Fruit fly (Drosophila melanogaster) whole organism, pupa: ENCODE results near the gene Tbca.

Source experiments
- CG10348 ChIP-seq: fragments of 200-800 bp; sonication (Bioruptor generic); IDR thresholded peaks from 2 replicates; pipeline ENCODE4 v1.3.6; 2022; ENCODE audit warnings: missing biosample characterization, missing genetic modification characterization
- CG12605 ChIP-seq: fragments of 200-800 bp; sonication (Bioruptor generic); IDR thresholded peaks from 2 replicates; pipeline ENCODE4 v1.3.6; 2022; ENCODE audit warnings: missing biosample characterization, missing genetic modification characterization
- CG13204 ChIP-seq: fragments of 200-800 bp; sonication (Bioruptor generic); optimal IDR thresholded peaks from 2 replicates; lab custom pipeline; 2018; ENCODE audit warnings: missing biosample characterization, mild to moderate bottlenecking, missing genetic modification characterization, moderate library complexity
- CG14655 ChIP-seq: fragments of 200-800 bp; sonication (Bioruptor generic); optimal IDR thresholded peaks from 3 replicates; lab custom pipeline; 2017; ENCODE audit warnings: mild to moderate bottlenecking, missing biosample characterization, missing genetic modification reagents, missing genetic modification characterization
- CG15710 ChIP-seq: fragments of 200-800 bp; sonication (Bioruptor generic); optimal IDR thresholded peaks from 2 replicates; lab custom pipeline; 2018; ENCODE audit warnings: missing biosample characterization, mild to moderate bottlenecking, missing genetic modification characterization, moderate library complexity
- CG17806 ChIP-seq: fragments of 200-800 bp; sonication (Bioruptor generic); optimal IDR thresholded peaks from 2 replicates; lab custom pipeline; 2018; ENCODE audit warnings: missing biosample characterization, mild to moderate bottlenecking, missing genetic modification characterization, moderate library complexity
- CG32121 ChIP-seq: fragments of 200-800 bp; sonication (Bioruptor generic); IDR thresholded peaks from 2 replicates; pipeline ENCODE4 v1.3.6; 2022; ENCODE audit warnings: missing biosample characterization, missing genetic modification characterization
- CG34367 ChIP-seq: fragments of 200-800 bp; sonication (Bioruptor generic); optimal IDR thresholded peaks from 2 replicates; lab custom pipeline; 2018; ENCODE audit warnings: missing biosample characterization, mild to moderate bottlenecking, missing genetic modification characterization
- CG4496 ChIP-seq: fragments of 200-800 bp; sonication (Bioruptor generic); IDR thresholded peaks from 3 replicates; pipeline ENCODE4 v1.3.6; 2022; ENCODE audit warnings: missing biosample characterization, missing genetic modification characterization
- CG8159 ChIP-seq: fragments of 200-800 bp; sonication (Bioruptor generic); optimal IDR thresholded peaks from 3 replicates; lab custom pipeline; 2018; ENCODE audit warnings: missing biosample characterization, mild to moderate bottlenecking, missing genetic modification characterization, moderate library complexity
- CG8301 ChIP-seq: fragments of 200-800 bp; sonication (Bioruptor generic); optimal IDR thresholded peaks from 2 replicates; lab custom pipeline; 2018; ENCODE audit warnings: missing biosample characterization, mild to moderate bottlenecking, missing genetic modification characterization
- CG9948 ChIP-seq: fragments of 200-800 bp; sonication (Bioruptor generic); optimal IDR thresholded peaks from 2 replicates; lab custom pipeline; 2018; ENCODE audit warnings: missing biosample characterization, mild to moderate bottlenecking, missing genetic modification characterization, moderate library complexity
- D1 ChIP-seq: fragments of 200-800 bp; sonication (Bioruptor generic); optimal IDR thresholded peaks from 2 replicates; lab custom pipeline; 2018; ENCODE audit warnings: missing biosample characterization, mild to moderate bottlenecking, missing genetic modification characterization, moderate library complexity
- EcR ChIP-seq: fragments of 200-800 bp; sonication (Bioruptor generic); optimal IDR thresholded peaks from 3 replicates; lab custom pipeline; 2019; ENCODE audit warnings: missing biosample characterization, missing genetic modification characterization, mild to moderate bottlenecking, moderate library complexity, missing genetic modification reagents
- Ets98B ChIP-seq: fragments of 200-800 bp; sonication (Bioruptor generic); IDR thresholded peaks from 2 replicates; pipeline ENCODE4 v1.3.6; 2022; ENCODE audit warnings: missing biosample characterization, missing genetic modification characterization
- Pif1A ChIP-seq: fragments of 200-800 bp; sonication (Bioruptor generic); optimal IDR thresholded peaks from 3 replicates; lab custom pipeline; 2016; ENCODE audit warnings: missing biosample characterization, missing genetic modification characterization
- Pif1B ChIP-seq: fragments of 200-800 bp; sonication (Bioruptor generic); optimal IDR thresholded peaks from 3 replicates; lab custom pipeline; 2016; ENCODE audit warnings: missing biosample characterization, missing genetic modification characterization
- Snoo ChIP-seq: fragments of 200-800 bp; sonication (Bioruptor generic); optimal IDR thresholded peaks from 3 replicates; lab custom pipeline; 2017; ENCODE audit warnings: missing biosample characterization, mild to moderate bottlenecking, missing genetic modification characterization, inconsistent platforms
- fd96Ca ChIP-seq: fragments of 200-800 bp; sonication (Bioruptor generic); IDR thresholded peaks from 3 replicates; pipeline ENCODE4 v1.3.6; 2022; ENCODE audit warnings: missing biosample characterization, missing genetic modification characterization
- gl ChIP-seq: fragments of 200-800 bp; sonication (Bioruptor generic); optimal IDR thresholded peaks from 2 replicates; lab custom pipeline; 2018; ENCODE audit warnings: missing biosample characterization, mild to moderate bottlenecking, missing genetic modification characterization
- rn ChIP-seq: fragments of 200-800 bp; sonication (Bioruptor generic); IDR thresholded peaks from 2 replicates; pipeline ENCODE4 v1.3.6; 2022; ENCODE audit warnings: missing biosample characterization, missing genetic modification characterization

Gene Tbca

DNA sequence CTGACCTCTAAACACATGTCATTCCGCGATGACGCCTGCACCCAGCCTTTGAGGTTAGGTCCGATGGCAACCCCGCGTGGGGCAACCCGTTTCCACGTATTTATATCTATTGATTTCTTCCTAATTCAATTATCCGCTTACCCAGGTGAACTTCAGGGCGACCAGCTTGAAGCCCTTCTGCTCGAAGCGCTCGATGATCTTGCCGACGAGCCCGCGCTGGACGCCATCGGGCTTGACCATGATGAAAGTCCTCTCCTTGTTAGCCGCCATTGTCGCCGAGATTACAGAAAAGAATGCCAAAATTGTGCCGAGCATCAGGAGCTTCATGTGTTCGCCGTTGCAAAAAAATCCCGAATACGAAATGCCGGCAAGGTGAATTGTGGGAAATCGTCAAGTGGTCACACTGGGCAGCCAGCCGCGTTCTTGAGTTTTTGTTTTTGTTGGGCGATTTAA, 2.4 kb downstream of the Tbca start, which contains the start of gene awd:
Gene awd, minus strand, starts transcription at position 449 of the 453 bp plus-strand sequence.
- TF ChIP-seq CG13204 (no peak), CG34367 (no peak), Pif1B (GFP tag; lab: Kevin White, UChicago) (peak; percentile 26), CG17806 (tag; lab: Kevin White, UChicago) (no peak), CG9948 (tag; lab: Kevin White, UChicago) (no peak), CG8301 (tag; lab: Kevin White, UChicago) (peak; percentile 9), CG14655 (GFP tag; lab: Kevin White, UChicago) (no peak), Pif1A (no peak), Snoo (tag; lab: Kevin White, UChicago) (peak; percentile 33), D1 (tag; lab: Kevin White, UChicago) (no peak), CG10348 (GFP tag; lab: Robert Waterston, UW) (no peak), CG4496 (GFP tag; lab: Robert Waterston, UW) (no peak), Ets98B (GFP tag; lab: Robert Waterston, UW) (no peak), CG15710 (peak; percentile 5), rn (no peak), fd96Ca (0 out of 3 replicates have a peak, but pooled peaks have one; percentile 36), CG32121 (GFP tag; lab: Robert Waterston, UW) (no peak), CG8159 (tag; lab: Kevin White, UChicago) (no peak), CG12605 (GFP tag; lab: Robert Waterston, UW) (no peak; the same call in 1 of the 2 replicates), EcR (GFP tag; lab: Kevin White, UChicago) (peak; percentile 62), gl (no peak)

DNA sequence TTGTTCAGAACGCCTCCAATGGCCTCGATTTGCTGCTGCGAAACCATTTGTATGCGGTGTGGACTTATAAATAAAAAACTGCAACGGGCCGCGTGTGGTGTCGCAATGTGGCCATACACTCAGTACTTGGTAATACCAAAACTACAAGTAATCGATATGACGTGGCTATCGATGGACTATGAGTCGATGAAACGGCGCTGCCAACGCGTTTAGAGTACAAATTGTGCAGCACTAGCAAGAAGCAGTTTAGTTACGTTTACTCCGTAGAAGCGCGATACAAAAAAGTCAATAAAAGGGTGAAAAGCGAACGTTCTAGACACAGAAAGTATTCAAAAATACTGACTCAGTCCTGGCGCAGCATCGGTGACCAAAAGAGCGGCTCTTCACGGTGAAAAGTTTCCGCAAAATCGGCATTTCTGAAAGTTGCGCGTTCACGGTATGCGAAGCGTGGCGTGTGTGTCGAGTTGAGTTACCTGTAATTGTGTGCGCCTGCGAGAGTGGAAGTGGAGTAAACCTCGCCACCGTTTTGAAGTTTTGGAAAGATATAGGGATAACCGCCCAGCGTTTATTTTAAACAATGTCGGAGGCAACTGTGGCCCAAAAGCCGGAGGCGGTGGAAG, 4.2 kb downstream of the Tbca start, which contains the start of the genes nero and CG1910:
Gene nero, minus strand, starts transcription at position 130 of the 620 bp plus-strand sequence.
Gene CG1910, plus strand, starts transcription at position 215 of the 620 bp plus-strand sequence.
- TF ChIP-seq Snoo (tag; lab: Kevin White, UChicago), result no peak
- TF ChIP-seq gl, result no peak

DNA sequence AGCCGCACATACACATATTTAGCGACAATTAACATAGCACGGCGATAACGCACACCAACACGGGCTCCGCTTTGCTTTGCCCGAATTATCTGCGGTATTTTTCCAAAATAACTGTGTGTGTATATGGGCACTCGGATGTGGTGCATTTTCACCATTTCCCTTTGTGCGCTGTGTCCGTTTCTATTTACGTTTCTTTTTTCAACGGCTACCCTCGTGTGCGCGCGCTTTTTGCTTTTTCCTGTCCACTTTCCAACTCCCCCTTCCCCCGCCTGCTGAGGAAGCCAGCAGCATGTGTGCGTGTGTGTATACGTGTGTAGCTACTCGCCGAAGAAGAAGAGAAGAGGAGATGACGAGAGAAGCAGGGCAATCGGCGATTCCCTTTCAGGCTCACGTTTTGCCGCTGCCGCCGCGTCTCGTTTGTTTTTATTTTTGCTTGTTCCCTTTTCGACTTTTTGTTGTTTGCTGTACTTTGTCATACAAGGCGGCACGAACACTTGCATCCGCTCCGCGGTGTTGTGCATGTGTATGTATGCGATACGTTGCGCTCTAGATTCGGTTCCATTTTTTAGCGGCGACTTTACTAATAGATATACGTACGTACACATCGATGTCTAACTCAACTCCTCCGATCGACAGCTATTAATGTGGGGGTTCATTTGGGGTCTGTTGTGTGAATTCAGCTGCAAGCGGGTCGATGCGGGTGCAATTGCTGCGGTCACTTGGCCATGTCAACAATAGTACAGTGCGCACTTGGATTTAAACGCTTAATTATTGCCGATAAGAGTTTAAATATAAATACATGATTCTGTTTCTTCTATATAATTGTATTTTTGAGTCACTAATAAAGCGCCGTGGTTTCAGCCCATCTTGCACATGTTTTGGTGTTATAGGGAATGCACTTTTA, 5.1 kb downstream of the Tbca start:
- TF ChIP-seq CG8159 (tag; lab: Kevin White, UChicago) (no peak), CG34367 (peak; percentile 37), CG17806 (tag; lab: Kevin White, UChicago) (peak; percentile 15), CG32121 (GFP tag; lab: Robert Waterston, UW) (no peak), CG8301 (tag; lab: Kevin White, UChicago) (peak; percentile 48), Pif1B (GFP tag; lab: Kevin White, UChicago) (peak; percentile 55), Pif1A (peak; percentile 38), CG13204 (peak; percentile 93), CG12605 (GFP tag; lab: Robert Waterston, UW) (no peak), CG14655 (GFP tag; lab: Kevin White, UChicago) (no peak), EcR (GFP tag; lab: Kevin White, UChicago) (peak; percentile 69), CG9948 (tag; lab: Kevin White, UChicago) (peak; percentile 4), CG15710 (peak; percentile 47), fd96Ca (no peak), Snoo (tag; lab: Kevin White, UChicago) (no peak), CG4496 (GFP tag; lab: Robert Waterston, UW) (no peak), CG10348 (GFP tag; lab: Robert Waterston, UW) (no peak), Ets98B (GFP tag; lab: Robert Waterston, UW) (no peak), gl (peak; percentile 79), D1 (tag; lab: Kevin White, UChicago) (no peak), rn (no peak)

DNA sequence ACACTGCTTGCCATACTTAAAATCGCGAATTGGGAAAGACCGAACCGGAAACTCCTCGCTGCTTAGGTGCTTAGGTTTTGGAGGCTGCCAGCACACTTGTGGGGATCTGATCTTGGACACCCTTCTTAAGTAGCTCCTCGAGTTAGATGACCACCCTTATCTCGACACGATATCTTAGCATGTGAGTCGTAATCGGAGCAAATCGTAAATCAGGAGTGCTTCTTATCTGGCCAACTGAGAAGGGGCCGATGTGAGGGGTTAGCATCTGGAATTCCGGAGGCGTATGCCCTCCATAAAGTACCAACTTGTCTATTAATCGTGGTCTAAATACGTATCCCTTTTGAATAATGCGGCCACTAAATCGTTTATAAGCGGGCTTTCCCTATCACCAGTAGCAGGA, 11.3 kb downstream of the Tbca start, which contains the start of gene salt:
Gene salt, minus strand, starts transcription at position 101 of the 400 bp plus-strand sequence.
- TF ChIP-seq CG14655 (GFP tag; lab: Kevin White, UChicago), result no peak
- TF ChIP-seq CG34367, result no peak
- TF ChIP-seq CG10348 (GFP tag; lab: Robert Waterston, UW), result no peak
- TF ChIP-seq, all 21 proteins: peak for 0

DNA sequence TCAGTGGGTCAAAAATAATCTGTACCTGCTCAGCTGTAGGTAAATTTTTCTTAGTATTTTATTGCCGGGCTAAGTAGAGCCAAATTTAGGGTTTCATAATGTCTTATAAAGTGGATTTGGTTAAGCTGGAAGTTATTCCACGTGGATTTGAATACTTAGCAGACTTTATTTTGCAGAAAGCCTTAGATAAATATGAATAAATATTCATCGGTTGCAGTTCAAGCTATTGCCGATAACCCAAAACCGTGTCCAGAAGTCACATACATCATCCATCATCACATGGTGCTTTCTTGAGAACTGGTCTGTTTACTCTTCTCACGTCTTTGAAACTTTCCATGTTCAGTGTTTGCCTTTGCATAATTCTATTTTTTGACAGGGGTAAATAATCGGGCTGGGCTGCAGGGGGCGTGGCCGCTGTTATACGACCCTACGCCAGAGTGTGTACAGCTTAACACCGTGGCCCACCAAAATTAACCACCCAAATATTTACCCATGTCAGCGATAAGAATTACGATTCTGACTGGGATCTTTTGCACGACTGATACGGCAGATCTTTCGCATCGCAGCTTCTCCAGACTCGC, 15.4 kb downstream of the Tbca start, which contains the start of gene CG2187:
Gene CG2187, minus strand, starts transcription at position 51 of the 581 bp plus-strand sequence.
- TF ChIP-seq CG8159 (tag; lab: Kevin White, UChicago), result no peak
- TF ChIP-seq CG9948 (tag; lab: Kevin White, UChicago), result no peak
- no peak for TF ChIP-seq CG15710
- no peak for TF ChIP-seq CG32121 (GFP tag; lab: Robert Waterston, UW)
- no peak for TF ChIP-seq D1 (tag; lab: Kevin White, UChicago)
- TF ChIP-seq CG14655 (GFP tag; lab: Kevin White, UChicago), result no peak
- no peak for TF ChIP-seq gl
- no peak for TF ChIP-seq Ets98B (GFP tag; lab: Robert Waterston, UW)
